Fruit fly (Drosophila melanogaster): ENCODE results near the gene TwdlJ.

TwdlJ gene

dm6 chr3R:26639503-26640075 lies 9.9 kb downstream of the TwdlJ start, which contains the start of gene TwdlD:
TSS of gene TwdlD (plus strand) at chr3R:26640025.
- no peak for TF ChIP-seq noc (tag; optimal IDR thresholded peaks at IDR 0.05)

dm6 chr3R:26654594-26654993 lies 24.9 kb downstream of the TwdlJ start:
- no peak for TF ChIP-seq noc (tag; optimal IDR thresholded peaks at IDR 0.05)

- TF ChIP-seq noc (tag; optimal IDR thresholded peaks at IDR 0.05), result no peak
Observed at dm6 chr3R:26655416-26655945, 25.8 kb downstream of the TwdlJ start.

- no peak for TF ChIP-seq noc (tag; optimal IDR thresholded peaks at IDR 0.05)
Observed at dm6 chr3R:26656140-26656539, 26.4 kb downstream of the TwdlJ start, which contains the start of gene Tb. TSS of gene Tb (plus strand) at chr3R:26656440.

- no peak for TF ChIP-seq noc (tag; optimal IDR thresholded peaks at IDR 0.05)
Observed at dm6 chr3R:26670277-26670676, 40.6 kb downstream of the TwdlJ start.

dm6 chr3R:26671525-26672132 lies 41.9 kb downstream of the TwdlJ start:
- TF ChIP-seq noc (tag; optimal IDR thresholded peaks at IDR 0.05), result no peak

All from whole organism, larva.